Worm (Caenorhabditis elegans) whole organism, L3 larva: Measurements from ENCODE around the gene Y60A3A.8.

Experiments
- ceh-28 ChIP-seq: fragments of 150-350 bp; optimal IDR thresholded peaks from 2 replicates; lab custom pipeline; 2014; ENCODE audit warnings: missing biosample characterization, missing genetic modification reagents, missing genetic modification characterization
- egl-27 ChIP-seq: sonication (generic microtip); optimal IDR thresholded peaks from 4 replicates; lab custom pipeline; 2017; ENCODE audit warnings: missing biosample characterization, missing genetic modification reagents, missing genetic modification characterization
- fkh-10 ChIP-seq: sonication (generic microtip); optimal IDR thresholded peaks from 2 replicates; lab custom pipeline; 2017; ENCODE audit warnings: missing biosample characterization, missing genetic modification reagents, missing genetic modification characterization
- lin-39 ChIP-seq: fragments of 150-350 bp; optimal IDR thresholded peaks from 2 replicates; lab custom pipeline; 2018; ENCODE audit warnings: missing biosample characterization, missing genetic modification reagents, missing genetic modification characterization
- mdl-1 ChIP-seq: fragments of 150-350 bp; optimal IDR thresholded peaks from 2 replicates; lab custom pipeline; 2014; ENCODE audit warnings: missing biosample characterization, missing genetic modification characterization
- mml-1 ChIP-seq: fragments of 150-350 bp; sonication (generic microtip); optimal IDR thresholded peaks from 3 replicates; lab custom pipeline; 2014; ENCODE audit warnings: missing biosample characterization, missing genetic modification characterization
- nfya-1 ChIP-seq: sonication (generic microtip); optimal IDR thresholded peaks from 2 replicates; lab custom pipeline; 2017; ENCODE audit warnings: missing genetic modification characterization, mild to moderate bottlenecking, missing compliant biosample characterization, antibody characterized with exemption, moderate library complexity; ENCODE audit not compliant: insufficient read depth
- pha-4 ChIP-seq: fragments of 150-350 bp; optimal IDR thresholded peaks from 2 replicates; lab custom pipeline; 2014; ENCODE audit warnings: missing biosample characterization, missing genetic modification reagents, missing genetic modification characterization

DNA sequence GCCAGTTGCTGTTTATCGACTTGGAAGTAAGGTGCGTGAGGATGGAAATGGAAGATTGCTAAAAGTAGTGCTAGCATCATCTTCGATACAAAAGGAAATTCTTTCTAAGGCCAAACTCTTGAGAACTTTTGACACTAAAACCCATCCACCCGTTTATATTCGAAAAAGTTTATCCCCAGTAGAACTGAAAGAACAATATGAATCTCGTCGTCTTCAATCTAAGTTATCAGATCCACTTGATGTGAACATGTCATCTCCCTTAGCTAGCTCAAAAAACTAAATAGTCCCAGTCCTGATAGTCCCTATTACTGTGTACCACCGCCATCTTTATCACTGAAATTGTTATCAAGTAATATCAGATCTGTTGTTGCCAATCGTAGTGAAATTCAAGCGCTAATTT, 12.8 kb upstream of the Y60A3A.8 start:
- no peak for TF ChIP-seq pha-4 (tag; lab: Kevin White, UChicago)
- TF ChIP-seq lin-39 = no peak
- no peak for TF ChIP-seq nfya-1
- no peak for TF ChIP-seq egl-27 (tag; lab: Kevin White, UChicago)
- TF ChIP-seq mdl-1 (tag; lab: Kevin White, UChicago) = no peak
- no peak for TF ChIP-seq fkh-10 (GFP tag; lab: Kevin White, UChicago)
- no peak for TF ChIP-seq mml-1 (tag; lab: Kevin White, UChicago)
- TF ChIP-seq ceh-28 (tag; lab: Kevin White, UChicago) = no peak
